Fruit fly (Drosophila melanogaster) whole organism, embryonic: Measurements from ENCODE around the gene CG5003.
A peak's percentile ranks its signal among the peaks of the same experiment; 100 is the strongest.

ENCODE experiments used
- ATbp ChIP-seq: fragments of 200-800 bp; sonication (Bioruptor generic); optimal IDR thresholded peaks from 2 replicates; lab custom pipeline; 2017; ENCODE audit warnings: missing biosample characterization, mild to moderate bottlenecking, missing genetic modification characterization, missing genetic modification reagents
- Ada2b ChIP-seq: fragments of 200-800 bp; sonication (Bioruptor generic); IDR thresholded peaks from 2 replicates; pipeline ENCODE4 v1.3.6; 2022; ENCODE audit warnings: missing biosample characterization, missing genetic modification characterization
- Asciz ChIP-seq: fragments of 200-800 bp; sonication (Bioruptor generic); optimal IDR thresholded peaks from 2 replicates; lab custom pipeline; 2017; ENCODE audit warnings: missing biosample characterization, mild to moderate bottlenecking, missing genetic modification characterization, missing genetic modification reagents
- Atf3 ChIP-seq: fragments of 200-800 bp; sonication (Bioruptor generic); optimal IDR thresholded peaks from 3 replicates; lab custom pipeline; 2016; ENCODE audit warnings: missing biosample characterization, missing genetic modification characterization
- B-H1 ChIP-seq: fragments of 200-800 bp; sonication (Bioruptor generic); IDR thresholded peaks from 3 replicates; pipeline ENCODE4 v1.3.6; 2022; ENCODE audit warnings: missing biosample characterization, missing genetic modification characterization
- CG10147 ChIP-seq: fragments of 200-800 bp; sonication (Bioruptor generic); optimal IDR thresholded peaks from 2 replicates; lab custom pipeline; 2019; ENCODE audit warnings: missing biosample characterization, mild to moderate bottlenecking, missing genetic modification characterization, moderate library complexity
- CG10431 ChIP-seq: fragments of 200-800 bp; sonication (Bioruptor generic); optimal IDR thresholded peaks from 3 replicates; lab custom pipeline; 2018; ENCODE audit warnings: missing biosample characterization, mild to moderate bottlenecking, missing genetic modification characterization
- CG10654 ChIP-seq: fragments of 200-800 bp; sonication (Bioruptor generic); optimal IDR thresholded peaks from 2 replicates; lab custom pipeline; 2016; ENCODE audit warnings: missing biosample characterization, missing genetic modification characterization
- CG12071 ChIP-seq: fragments of 200-800 bp; sonication (Bioruptor generic); optimal IDR thresholded peaks from 3 replicates; lab custom pipeline; 2018; ENCODE audit warnings: missing biosample characterization, mild to moderate bottlenecking, missing genetic modification characterization
- CG1603 ChIP-seq: fragments of 200-800 bp; sonication (Bioruptor generic); optimal IDR thresholded peaks from 2 replicates; lab custom pipeline; 2019; ENCODE audit warnings: missing biosample characterization, mild to moderate bottlenecking, missing genetic modification characterization, moderate library complexity
- CG17385 ChIP-seq: fragments of 200-800 bp; sonication (Bioruptor generic); optimal IDR thresholded peaks from 3 replicates; lab custom pipeline; 2018; ENCODE audit warnings: missing biosample characterization, mild to moderate bottlenecking, missing genetic modification characterization
- CG31388 ChIP-seq: fragments of 200-800 bp; sonication (Bioruptor generic); optimal IDR thresholded peaks from 2 replicates; lab custom pipeline; 2016; ENCODE audit warnings: missing biosample characterization, missing genetic modification characterization
- CG34224 ChIP-seq: fragments of 200-800 bp; sonication (Bioruptor generic); IDR thresholded peaks from 3 replicates; pipeline ENCODE4 v1.3.6; 2022; ENCODE audit warnings: missing biosample characterization, missing genetic modification characterization; ENCODE audit not compliant: partially characterized antibody
- CG3995 ChIP-seq: fragments of 200-800 bp; sonication (Bioruptor generic); optimal IDR thresholded peaks from 3 replicates; lab custom pipeline; 2016; ENCODE audit warnings: missing biosample characterization, missing genetic modification characterization
- CG43689 ChIP-seq: fragments of 200-800 bp; sonication (Bioruptor generic); IDR thresholded peaks from 2 replicates; pipeline ENCODE4 v1.3.6; 2022; ENCODE audit warnings: missing biosample characterization, missing genetic modification characterization
- CG4404 ChIP-seq: fragments of 200-800 bp; sonication (Bioruptor generic); IDR thresholded peaks from 2 replicates; pipeline ENCODE4 v1.3.6; 2022; ENCODE audit warnings: missing biosample characterization, missing genetic modification characterization
- CG5245 ChIP-seq: fragments of 200-800 bp; sonication (Bioruptor generic); optimal IDR thresholded peaks from 3 replicates; lab custom pipeline; 2016; ENCODE audit warnings: missing biosample characterization, missing genetic modification characterization
- CG7987 ChIP-seq: fragments of 200-800 bp; sonication (Bioruptor generic); optimal IDR thresholded peaks from 2 replicates; lab custom pipeline; 2018; ENCODE audit warnings: missing biosample characterization, mild to moderate bottlenecking, missing genetic modification characterization, moderate library complexity
- CG8281 ChIP-seq: fragments of 200-800 bp; sonication (Bioruptor generic); optimal IDR thresholded peaks from 2 replicates; lab custom pipeline; 2018; ENCODE audit warnings: missing biosample characterization, mild to moderate bottlenecking, missing genetic modification characterization, moderate library complexity
- CG9437 ChIP-seq: fragments of 200-800 bp; sonication (Bioruptor generic); optimal IDR thresholded peaks from 2 replicates; lab custom pipeline; 2018; ENCODE audit warnings: missing biosample characterization, mild to moderate bottlenecking, missing genetic modification characterization
- CG9797 ChIP-seq: fragments of 200-800 bp; sonication (Bioruptor generic); optimal IDR thresholded peaks from 3 replicates; lab custom pipeline; 2018; ENCODE audit warnings: missing biosample characterization, mild to moderate bottlenecking, missing genetic modification characterization
- D19A ChIP-seq: fragments of 200-800 bp; optimal IDR thresholded peaks from 3 replicates; lab custom pipeline; 2019; ENCODE audit warnings: missing biosample characterization, mild to moderate bottlenecking, missing genetic modification characterization, moderate library complexity
- Fer1 ChIP-seq: fragments of 200-800 bp; sonication (Bioruptor generic); optimal IDR thresholded peaks from 2 replicates; lab custom pipeline; 2017; ENCODE audit warnings: missing biosample characterization, mild to moderate bottlenecking, missing genetic modification characterization
- HmgZ ChIP-seq: fragments of 200-800 bp; sonication (Bioruptor generic); optimal IDR thresholded peaks from 2 replicates; lab custom pipeline; 2018; ENCODE audit warnings: missing biosample characterization, mild to moderate bottlenecking, missing genetic modification characterization
- Hr39 ChIP-seq: fragments of >200 bp; optimal IDR thresholded peaks from 2 replicates; lab custom pipeline; 2017
- MBD-R2 ChIP-seq: fragments of 200-800 bp; sonication (Bioruptor generic); IDR thresholded peaks from 2 replicates; pipeline ENCODE4 v1.3.6; 2022; ENCODE audit warnings: missing biosample characterization, missing genetic modification characterization
- Nf-YC ChIP-seq: fragments of 200-800 bp; optimal IDR thresholded peaks from 3 replicates; lab custom pipeline; 2019; ENCODE audit warnings: missing biosample characterization, mild to moderate bottlenecking, missing genetic modification characterization, moderate library complexity
- Side ChIP-seq: fragments of 200-800 bp; sonication (Bioruptor generic); optimal IDR thresholded peaks from 2 replicates; lab custom pipeline; 2016; ENCODE audit warnings: missing biosample characterization, missing genetic modification characterization
- aop ChIP-seq: fragments of 200-800 bp; sonication (Bioruptor generic); IDR thresholded peaks from 2 replicates; pipeline ENCODE4 v1.3.6; 2022; ENCODE audit warnings: missing biosample characterization, missing genetic modification characterization
- cad ChIP-seq: fragments of >200 bp; optimal IDR thresholded peaks from 2 replicates; lab custom pipeline; 2017; ENCODE audit warnings: missing biosample characterization, missing genetic modification characterization
- croc ChIP-seq: fragments of 200-800 bp; sonication (Bioruptor generic); conservative IDR thresholded peaks from 3 replicates; pipeline ENCODE4 v1.3.6; 2022; ENCODE audit warnings: missing biosample characterization, missing genetic modification characterization
- dm ChIP-seq: fragments of 200-800 bp; sonication (Bioruptor generic); optimal IDR thresholded peaks from 3 replicates; lab custom pipeline; 2016; ENCODE audit warnings: missing biosample characterization, missing genetic modification characterization
- dysf ChIP-seq: fragments of 200-800 bp; sonication (Bioruptor generic); IDR thresholded peaks from 3 replicates; pipeline ENCODE4 v1.3.6; 2022; ENCODE audit warnings: missing biosample characterization, missing genetic modification characterization
- ftz-f1 ChIP-seq: fragments of 200-800 bp; sonication (Bioruptor generic); optimal IDR thresholded peaks from 2 replicates; lab custom pipeline; 2016; ENCODE audit warnings: missing biosample characterization, missing genetic modification characterization
- gem ChIP-seq: fragments of 200-800 bp; sonication (Bioruptor generic); optimal IDR thresholded peaks from 2 replicates; lab custom pipeline; 2019; ENCODE audit warnings: missing biosample characterization, mild to moderate bottlenecking, missing genetic modification characterization, moderate library complexity
- gfzf ChIP-seq: fragments of 200-800 bp; sonication (Bioruptor generic); optimal IDR thresholded peaks from 2 replicates; lab custom pipeline; 2016; ENCODE audit warnings: missing biosample characterization, mild to moderate bottlenecking, missing genetic modification characterization, moderate library complexity
- gsb-n ChIP-seq: fragments of 200-800 bp; sonication (Bioruptor generic); optimal IDR thresholded peaks from 3 replicates; lab custom pipeline; 2018; ENCODE audit warnings: missing biosample characterization, mild to moderate bottlenecking, missing genetic modification characterization
- row ChIP-seq: fragments of 200-800 bp; sonication (Bioruptor generic); IDR thresholded peaks from 3 replicates; pipeline ENCODE4 v1.3.6; 2022; ENCODE audit warnings: missing biosample characterization, missing genetic modification characterization
- schlank ChIP-seq: fragments of 200-800 bp; sonication (Bioruptor generic); optimal IDR thresholded peaks from 2 replicates; lab custom pipeline; 2018; ENCODE audit warnings: missing biosample characterization, mild to moderate bottlenecking, missing genetic modification characterization
- sens-2 ChIP-seq: fragments of 200-800 bp; sonication (Bioruptor generic); IDR thresholded peaks from 2 replicates; pipeline ENCODE4 v1.3.6; 2022; ENCODE audit warnings: missing biosample characterization, missing genetic modification characterization
- slbo ChIP-seq: fragments of 200-800 bp; sonication (Bioruptor generic); IDR thresholded peaks from 2 replicates; pipeline ENCODE4 v1.3.6; 2022; ENCODE audit warnings: missing biosample characterization, missing genetic modification characterization
- sqz ChIP-seq: fragments of 200-800 bp; sonication (Bioruptor generic); optimal IDR thresholded peaks from 3 replicates; lab custom pipeline; 2018; ENCODE audit warnings: missing biosample characterization, mild to moderate bottlenecking, missing genetic modification characterization
- ssp ChIP-seq: fragments of 200-800 bp; sonication (Bioruptor generic); IDR thresholded peaks from 2 replicates; pipeline ENCODE4 v1.3.6; 2022; ENCODE audit warnings: missing biosample characterization, missing genetic modification characterization
- stwl ChIP-seq: fragments of 200-800 bp; sonication (Bioruptor generic); optimal IDR thresholded peaks from 3 replicates; lab custom pipeline; 2018; ENCODE audit warnings: missing biosample characterization, mild to moderate bottlenecking, missing genetic modification characterization, moderate library complexity
- tap ChIP-seq: fragments of 200-800 bp; optimal IDR thresholded peaks from 3 replicates; lab custom pipeline; 2019; ENCODE audit warnings: missing biosample characterization, mild to moderate bottlenecking, missing genetic modification characterization, moderate library complexity
- tin ChIP-seq: fragments of 200-800 bp; sonication (Bioruptor generic); optimal IDR thresholded peaks from 3 replicates; lab custom pipeline; 2016; ENCODE audit warnings: missing biosample characterization, missing genetic modification characterization
- tna ChIP-seq: fragments of 200-800 bp; sonication (Bioruptor generic); IDR thresholded peaks from 2 replicates; pipeline ENCODE4 v1.3.6; 2022; ENCODE audit warnings: missing biosample characterization, missing genetic modification characterization; ENCODE audit not compliant: partially characterized antibody
- trem ChIP-seq: fragments of 200-800 bp; optimal IDR thresholded peaks from 3 replicates; lab custom pipeline; 2019; ENCODE audit warnings: missing biosample characterization, mild to moderate bottlenecking, missing genetic modification characterization, moderate library complexity
- vnd ChIP-seq: fragments of 200-800 bp; sonication (Bioruptor generic); IDR thresholded peaks from 3 replicates; pipeline ENCODE4 v1.3.6; 2022; ENCODE audit warnings: missing biosample characterization, missing genetic modification characterization; ENCODE audit not compliant: partially characterized antibody
- wdn ChIP-seq: fragments of 200-800 bp; sonication (Bioruptor generic); IDR thresholded peaks from 2 replicates; pipeline ENCODE4 v1.3.6; 2022; ENCODE audit warnings: missing biosample characterization, missing genetic modification characterization
- wor ChIP-seq: fragments of 200-800 bp; sonication (Bioruptor generic); IDR thresholded peaks from 2 replicates; pipeline ENCODE4 v1.3.6; 2022; ENCODE audit warnings: missing biosample characterization, missing genetic modification characterization
- zen2 ChIP-seq: fragments of 200-800 bp; sonication (Bioruptor generic); IDR thresholded peaks from 3 replicates; pipeline ENCODE4 v1.3.6; 2022; ENCODE audit warnings: missing biosample characterization, missing genetic modification characterization; ENCODE audit not compliant: partially characterized antibody

The CG5003 gene

DNA sequence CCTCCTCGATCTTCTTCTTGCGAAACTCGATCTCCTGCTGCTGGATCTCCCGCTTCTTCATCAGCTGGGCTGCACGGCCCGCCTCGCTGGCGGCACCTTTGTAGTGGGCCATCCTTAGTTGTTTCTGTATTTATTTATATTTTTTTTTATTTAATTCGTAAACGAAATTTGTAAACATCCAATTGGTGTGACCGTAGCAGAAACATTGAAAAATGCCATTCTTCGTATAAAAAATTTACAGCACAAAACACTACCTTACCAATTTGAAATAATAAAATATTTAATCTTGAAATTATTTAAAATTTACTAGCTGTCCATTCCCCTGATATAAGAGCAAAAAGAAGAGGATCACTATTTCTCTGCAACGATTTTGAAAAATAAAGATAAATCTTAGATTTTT, 4.6 kb upstream of the CG5003 start, which contains the start of gene CG12259 (continued):
- TF ChIP-seq CG1603 (tag; lab: Kevin White, UChicago) (peak; percentile 12), CG7987 (GFP tag; lab: Kevin White, UChicago) (no peak), Fer1 (GFP tag; lab: Kevin White, UChicago) (no peak), Asciz (GFP tag; lab: Kevin White, UChicago) (no peak), MBD-R2 (GFP tag; lab: Robert Waterston, UW) (peak; percentile 59), CG9797 (GFP tag; lab: Kevin White, UChicago) (peak; percentile 35), sens-2 (GFP tag; lab: Robert Waterston, UW) (no peak), CG34224 (GFP tag; lab: Robert Waterston, UW) (0 out of 3 replicates have a peak, but pooled peaks have one; percentile 10), slbo (GFP tag; lab: Robert Waterston, UW) (no peak), dysf (GFP tag; lab: Robert Waterston, UW) (no peak), croc (GFP tag; lab: Robert Waterston, UW) (no peak), CG17385 (GFP tag; lab: Kevin White, UChicago) (peak; percentile 21), gsb-n (tag; lab: Kevin White, UChicago) (peak; percentile 12), schlank (no peak), sqz (peak; percentile 56), CG10431 (GFP tag; lab: Kevin White, UChicago) (no peak), tap (tag; lab: Kevin White, UChicago) (no peak), gem (tag; lab: Kevin White, UChicago) (peak; percentile 29), gfzf (GFP tag; lab: Kevin White, UChicago) (peak; percentile 56), Nf-YC (tag; lab: Kevin White, UChicago) (peak; percentile 12), CG10654 (GFP tag; lab: Kevin White, UChicago) (no peak), vnd (GFP tag; lab: Robert Waterston, UW) (no peak), row (GFP tag; lab: Robert Waterston, UW) (peak; percentile 76), HmgZ (no peak), ATbp (GFP tag; lab: Kevin White, UChicago) (peak; percentile 7)

DNA sequence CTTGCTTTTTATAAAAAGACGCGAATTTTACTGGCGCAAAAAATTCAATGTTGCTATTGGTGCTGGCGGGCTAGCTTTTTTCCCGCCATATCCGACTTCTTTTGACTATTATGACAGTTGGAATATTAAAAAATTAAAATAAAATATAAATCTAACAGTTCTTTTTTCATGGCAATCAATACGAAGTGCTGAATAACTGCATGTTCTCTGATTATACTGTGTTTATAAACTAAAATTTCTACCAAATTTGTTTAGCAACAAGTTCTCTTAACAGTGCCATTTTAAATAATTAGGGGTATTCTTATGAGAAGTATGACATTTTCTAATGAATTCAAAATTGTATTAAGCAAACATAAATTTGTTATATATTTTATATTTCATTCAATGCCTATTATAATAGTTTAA, 3.1 kb upstream of the CG5003 start, which contains the start of gene Boh1:
Gene Boh1, minus strand, starts transcription at position 76 of the 405 bp plus-strand sequence.
- no peak for TF ChIP-seq tin (GFP tag; lab: Kevin White, UChicago)
- TF ChIP-seq trem (tag; lab: Kevin White, UChicago): peak; percentile 65
- TF ChIP-seq ftz-f1 (GFP tag; lab: Kevin White, UChicago): no peak
- peak; percentile 40 for TF ChIP-seq D19A (tag; lab: Kevin White, UChicago)
- no peak for TF ChIP-seq dm (GFP tag; lab: Kevin White, UChicago)
- TF ChIP-seq Hr39 (lab: Kevin White, UChicago): no peak
- TF ChIP-seq Side (GFP tag; lab: Kevin White, UChicago): no peak
- no peak for TF ChIP-seq CG3995 (GFP tag; lab: Kevin White, UChicago)
- TF ChIP-seq B-H1 (GFP tag; lab: Robert Waterston, UW): no peak
- no peak for TF ChIP-seq Atf3 (GFP tag; lab: Kevin White, UChicago)
- no peak for TF ChIP-seq wdn (GFP tag; lab: Robert Waterston, UW)
- no peak for TF ChIP-seq CG43689
- TF ChIP-seq CG12071: no peak
- TF ChIP-seq CG8281 (tag; lab: Kevin White, UChicago): no peak
- peak; percentile 8 for TF ChIP-seq CG10147 (GFP tag; lab: Kevin White, UChicago)
- TF ChIP-seq zen2: no peak
- TF ChIP-seq ssp (GFP tag; lab: Robert Waterston, UW): no peak
- TF ChIP-seq aop (GFP tag; lab: Robert Waterston, UW): no peak
- no peak for TF ChIP-seq Ada2b (GFP tag; lab: Robert Waterston, UW)
- peak; percentile 59 for TF ChIP-seq Nf-YC (tag; lab: Kevin White, UChicago)
- no peak for TF ChIP-seq CG4404 (GFP tag; lab: Robert Waterston, UW)
- TF ChIP-seq stwl: peak; percentile 39
- no peak for TF ChIP-seq wor (GFP tag; lab: Robert Waterston, UW)
- TF ChIP-seq cad: no peak
- peak; percentile 46 for TF ChIP-seq tap (tag; lab: Kevin White, UChicago)
- no peak for TF ChIP-seq CG9437 (GFP tag; lab: Kevin White, UChicago)
- no peak for TF ChIP-seq CG31388 (GFP tag; lab: Kevin White, UChicago)
- no peak for TF ChIP-seq tna (GFP tag; lab: Robert Waterston, UW)
- no peak for TF ChIP-seq CG5245
